Worm (Caenorhabditis elegans) whole organism, mixed stage, embryonic: ENCODE data around the gene hda-11.

Source experiments
- ceh-43 ChIP-seq: fragments of 200-800 bp; sonication (Bioruptor generic); optimal IDR thresholded peaks from 2 replicates; lab custom pipeline; 2018; ENCODE audit warnings: mild to moderate bottlenecking, missing genetic modification characterization, moderate library complexity, missing compliant biosample characterization
- ces-1 ChIP-seq: fragments of 150-350 bp; optimal IDR thresholded peaks from 2 replicates; lab custom pipeline; 2014; ENCODE audit warnings: missing biosample characterization, missing genetic modification reagents, missing genetic modification characterization
- elt-1 ChIP-seq: sonication (generic microtip); optimal IDR thresholded peaks from 2 replicates; lab custom pipeline; 2017; ENCODE audit warnings: missing genetic modification characterization, mild to moderate bottlenecking, missing compliant biosample characterization, antibody characterized with exemption, moderate library complexity, borderline replicate concordance; ENCODE audit not compliant: insufficient read depth
- nhr-28 ChIP-seq: fragments of 150-350 bp; optimal IDR thresholded peaks from 2 replicates; lab custom pipeline; 2014; ENCODE audit warnings: missing biosample characterization, missing genetic modification characterization
- unc-39 ChIP-seq: fragments of 150-350 bp; optimal IDR thresholded peaks from 2 replicates; lab custom pipeline; 2014; ENCODE audit warnings: missing biosample characterization, missing genetic modification characterization

DNA sequence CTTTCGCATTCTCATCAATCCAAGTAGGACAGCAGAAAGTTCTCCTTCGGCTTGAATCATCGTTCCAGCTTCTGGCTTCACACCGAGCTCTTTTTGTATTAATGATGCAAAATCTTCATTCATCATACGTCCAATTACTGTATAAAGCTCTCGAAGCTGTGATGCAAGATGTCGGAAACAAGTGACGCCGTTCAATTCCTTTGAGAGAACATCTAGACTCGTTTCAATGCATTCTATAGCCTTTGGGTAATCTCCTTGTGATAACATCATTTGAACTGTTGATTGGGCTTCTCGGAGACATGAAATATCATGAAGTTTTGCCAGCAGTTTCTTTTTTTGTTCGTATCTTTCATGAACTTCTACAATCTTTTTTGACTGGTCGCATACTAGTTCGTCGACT, 42.5 kb downstream of the hda-11 start:
- TF ChIP-seq nhr-28 (tag; lab: Kevin White, UChicago), result no peak
- TF ChIP-seq unc-39, result no peak
- no peak for TF ChIP-seq ceh-43 (GFP tag; lab: Kevin White, UChicago)
- no peak for TF ChIP-seq ces-1 (GFP tag; lab: Kevin White, UChicago)
- no peak for TF ChIP-seq elt-1 (tag; lab: Kevin White, UChicago)
